Fruit fly (Drosophila melanogaster): ENCODE data around the gene fu.

Gene fu

DNA sequence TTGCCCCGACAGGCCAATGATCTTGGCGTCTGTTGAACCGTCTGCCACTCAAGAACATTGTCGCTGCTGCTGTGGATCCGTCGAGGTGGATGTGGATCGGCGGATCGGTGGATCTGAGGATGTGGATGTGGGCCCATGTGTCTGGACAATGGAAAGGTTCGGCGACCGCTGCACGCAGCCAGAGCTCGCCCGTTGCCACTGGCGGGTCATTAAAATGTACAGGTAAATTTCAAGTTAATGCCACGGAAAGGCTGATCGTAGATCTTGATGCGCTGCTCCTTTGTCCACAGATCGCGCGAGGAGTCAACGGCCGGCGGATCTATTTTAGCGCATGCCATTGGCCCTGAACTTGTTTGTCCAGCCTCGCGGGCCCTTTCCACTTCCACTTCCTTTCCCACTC, 26.9 kb downstream of the fu start:
- no peak for TF ChIP-seq CG6276 (GFP tag; optimal IDR thresholded peaks at IDR 0.05)
- peak; percentile 78 for TF ChIP-seq dsx (GFP tag; optimal IDR thresholded peaks at IDR 0.05; ENCODE audit: poor library complexity, severe bottlenecking)
- peak; percentile 17 for TF ChIP-seq CG1621 (tag; optimal IDR thresholded peaks at IDR 0.05)
- no peak for TF ChIP-seq CG3919 (GFP tag; optimal IDR thresholded peaks at IDR 0.05)
- peak; percentile 35 for TF ChIP-seq Eip78C (GFP tag)
- TF ChIP-seq ss (GFP tag; optimal IDR thresholded peaks at IDR 0.05) = peak in 1 of 2 experiments; percentile 81

DNA sequence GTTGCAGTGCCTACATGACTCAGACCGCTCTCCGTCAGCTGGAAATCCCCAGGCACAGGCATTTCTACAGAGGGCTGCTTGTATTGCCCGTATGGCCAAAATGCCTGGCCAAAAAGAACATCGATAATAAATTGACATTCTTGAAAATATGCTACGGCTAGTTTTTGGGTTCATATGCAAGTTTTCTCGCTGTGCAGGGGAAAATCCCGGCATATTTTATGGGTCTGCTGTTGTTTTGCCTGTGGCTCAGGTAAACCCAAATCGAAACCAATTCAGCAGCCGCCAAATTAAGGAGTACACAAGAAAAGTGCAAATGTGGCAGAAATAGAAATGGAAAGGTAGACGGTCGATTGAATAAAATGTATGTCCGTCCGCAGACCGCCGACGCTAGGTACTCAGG, 27.4 kb downstream of the fu start:
- TF ChIP-seq CG6163 (GFP tag; IDR thresholded peaks at IDR 0.05) = no peak
- TF ChIP-seq achi (GFP tag; optimal IDR thresholded peaks at IDR 0.05) = no peak
- TF ChIP-seq dac (GFP tag; optimal IDR thresholded peaks at IDR 0.05) = no peak
- TF ChIP-seq CG3032 (tag; optimal IDR thresholded peaks at IDR 0.05) = no peak
- TF ChIP-seq CG6808 (GFP tag; optimal IDR thresholded peaks at IDR 0.05) = no peak
- no peak for TF ChIP-seq salr (GFP tag; optimal IDR thresholded peaks at IDR 0.05)
- no peak for TF ChIP-seq svp (GFP tag)
- no peak for TF ChIP-seq Eip75B (GFP tag; optimal IDR thresholded peaks at IDR 0.05)
- no peak for TF ChIP-seq CG3919 (GFP tag; optimal IDR thresholded peaks at IDR 0.05)
- TF ChIP-seq CG7368 (GFP tag; optimal IDR thresholded peaks at IDR 0.05) = no peak
- no peak for TF ChIP-seq Hr39 (GFP tag; optimal IDR thresholded peaks at IDR 0.05)
- no peak for TF ChIP-seq cyc (GFP tag; optimal IDR thresholded peaks at IDR 0.05)
- no peak for TF ChIP-seq CG11902 (GFP tag; optimal IDR thresholded peaks at IDR 0.05)
- TF ChIP-seq Blimp-1 (GFP tag; optimal IDR thresholded peaks at IDR 0.05) = no peak
- TF ChIP-seq CG11762 (GFP tag; optimal IDR thresholded peaks at IDR 0.05; ENCODE audit: insufficient read depth) = no peak
- no peak for TF ChIP-seq fd85E (GFP tag; optimal IDR thresholded peaks at IDR 0.05)
- TF ChIP-seq Ets21C (GFP tag; optimal IDR thresholded peaks at IDR 0.05) = no peak

- peak; percentile 91 for TF ChIP-seq Blimp-1 (GFP tag; optimal IDR thresholded peaks at IDR 0.05)
- no peak for TF ChIP-seq Smox (GFP tag; optimal IDR thresholded peaks at IDR 0.05)
Observed at dm6 chrX:18685726-18686125, 28.2 kb downstream of the fu start, which contains the start of gene phtm. Gene phtm, plus strand, starts transcription at chrX:18685766.

DNA sequence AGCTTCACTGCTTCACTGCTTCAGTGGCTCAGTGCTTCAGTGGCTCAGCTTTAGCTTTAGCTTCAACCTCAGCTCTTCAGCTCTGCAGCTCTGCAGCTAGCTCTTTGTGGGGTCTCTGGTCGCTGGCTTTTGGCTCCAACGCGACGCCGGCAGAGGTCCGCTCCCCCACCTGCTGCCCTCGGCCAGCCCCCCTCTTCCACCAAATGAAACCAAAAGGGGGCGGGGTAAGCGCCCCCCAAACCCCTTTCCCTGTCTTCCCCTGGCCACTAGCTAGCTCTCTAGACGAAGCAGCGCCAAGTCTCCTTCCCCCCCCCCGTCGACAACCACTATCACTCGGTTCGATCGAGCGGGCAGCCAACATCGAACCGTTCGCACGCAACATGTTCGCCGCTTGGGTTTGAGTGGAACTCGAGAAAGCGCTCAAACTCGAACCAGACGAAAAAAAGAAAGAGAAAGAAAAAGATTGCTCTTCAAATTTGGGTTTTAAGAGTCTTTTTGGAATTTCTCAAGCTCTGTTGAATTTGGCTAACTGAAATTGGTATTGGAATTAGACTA, 35.5 kb downstream of the fu start, which contains the start of gene Cyp18a1:
Gene Cyp18a1, minus strand, starts transcription at position 95 of the 555 bp plus-strand sequence.
- TF ChIP-seq Blimp-1 (GFP tag; optimal IDR thresholded peaks at IDR 0.05) (no peak), CG1621 (tag; optimal IDR thresholded peaks at IDR 0.05) (no peak), net (GFP tag; optimal IDR thresholded peaks at IDR 0.05) (no peak), Eip93F (GFP tag; optimal IDR thresholded peaks at IDR 0.05) (no peak), dsx (GFP tag; optimal IDR thresholded peaks at IDR 0.05; ENCODE audit: poor library complexity, severe bottlenecking) (no peak), Hr4 (GFP tag; optimal IDR thresholded peaks at IDR 0.05) (no peak), Met (GFP tag; optimal IDR thresholded peaks at IDR 0.05) (no peak), CG3032 (tag; optimal IDR thresholded peaks at IDR 0.05) (no peak), Sox102F (GFP tag; optimal IDR thresholded peaks at IDR 0.05) (no peak), CG8319 (GFP tag; optimal IDR thresholded peaks at IDR 0.05) (no peak), Lpt (GFP tag; optimal IDR thresholded peaks at IDR 0.05) (no peak), esn (GFP tag; optimal IDR thresholded peaks at IDR 0.05) (no peak), Hr39 (GFP tag; optimal IDR thresholded peaks at IDR 0.05) (no peak), svp (GFP tag) (no peak), CG32006 (GFP tag; optimal IDR thresholded peaks at IDR 0.05) (no peak), Eip78C (GFP tag) (no peak), CG11762 (GFP tag; optimal IDR thresholded peaks at IDR 0.05; ENCODE audit: insufficient read depth) (no peak)

DNA sequence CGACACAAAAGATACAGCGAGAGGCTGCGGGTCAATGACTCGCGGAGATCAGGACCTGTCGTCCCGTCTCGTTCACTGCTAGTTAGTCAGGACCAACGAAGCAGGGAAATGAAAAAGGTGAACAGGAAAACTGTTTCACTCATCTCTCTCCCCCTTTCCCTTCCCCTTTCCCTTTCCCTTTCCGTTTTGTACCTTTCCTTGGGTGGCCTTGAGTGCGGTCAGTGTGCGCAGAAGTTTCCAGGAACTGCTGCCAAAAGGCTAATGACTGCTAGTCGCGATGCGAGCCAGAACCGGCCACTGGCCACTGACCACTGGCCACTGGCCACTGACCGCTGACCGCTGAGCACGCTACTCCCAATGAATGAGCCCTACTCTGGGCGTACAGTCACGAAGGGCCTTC, 38.0 kb downstream of the fu start:
- TF ChIP-seq spab (GFP tag; optimal IDR thresholded peaks at IDR 0.05) = no peak
- no peak for TF ChIP-seq Blimp-1 (GFP tag; optimal IDR thresholded peaks at IDR 0.05)
- TF ChIP-seq vri (GFP tag; optimal IDR thresholded peaks at IDR 0.05) = no peak
- peak in 1 of 2 experiments; percentile 73 for TF ChIP-seq ss (GFP tag; optimal IDR thresholded peaks at IDR 0.05)
- no peak for TF ChIP-seq CG4318 (GFP tag; optimal IDR thresholded peaks at IDR 0.05)
- no peak for TF ChIP-seq OdsH (GFP tag; optimal IDR thresholded peaks at IDR 0.05)
- TF ChIP-seq CG6163 (GFP tag; IDR thresholded peaks at IDR 0.05) = no peak
